Worm (Caenorhabditis elegans) whole organism, late embryonic: ENCODE data around the gene tbx-37.

Experiments used
- C08G9.2 ChIP-seq: sonication (generic microtip); optimal IDR thresholded peaks from 2 replicates; lab custom pipeline; 2016; ENCODE audit warnings: mild to moderate bottlenecking, missing genetic modification characterization, moderate library complexity, missing compliant biosample characterization
- K02D7.2 ChIP-seq: sonication (generic microtip); optimal IDR thresholded peaks from 2 replicates; lab custom pipeline; 2017; ENCODE audit warnings: mild to moderate bottlenecking, missing genetic modification characterization, missing compliant biosample characterization
- ahr-1 ChIP-seq: sonication (generic microtip); optimal IDR thresholded peaks from 2 replicates; lab custom pipeline; 2016; ENCODE audit warnings: missing genetic modification characterization, missing compliant biosample characterization
- ceh-18 ChIP-seq: sonication (generic microtip); optimal IDR thresholded peaks from 2 replicates; lab custom pipeline; 2016; ENCODE audit warnings: missing genetic modification characterization, missing compliant biosample characterization
- ceh-19 ChIP-seq: fragments of 200-800 bp; sonication (Bioruptor generic); optimal IDR thresholded peaks from 2 replicates; lab custom pipeline; 2018; ENCODE audit warnings: mild to moderate bottlenecking, missing genetic modification characterization, missing compliant biosample characterization
- ceh-30 ChIP-seq: fragments of 150-350 bp; optimal IDR thresholded peaks from 2 replicates; lab custom pipeline; 2014; ENCODE audit warnings: missing biosample characterization, missing genetic modification characterization
- ceh-34 ChIP-seq: sonication (generic microtip); optimal IDR thresholded peaks from 2 replicates; lab custom pipeline; 2016; ENCODE audit warnings: mild to moderate bottlenecking, missing genetic modification characterization, missing compliant biosample characterization
- ceh-9 ChIP-seq: sonication (generic microtip); optimal IDR thresholded peaks from 2 replicates; lab custom pipeline; 2016; ENCODE audit warnings: mild to moderate bottlenecking, missing genetic modification characterization, inconsistent platforms, missing compliant biosample characterization
- fax-1 ChIP-seq: sonication (generic microtip); optimal IDR thresholded peaks from 2 replicates; lab custom pipeline; 2016; ENCODE audit warnings: missing genotype, missing genetic modification characterization, missing compliant biosample characterization
- npax-4 ChIP-seq: sonication (generic microtip); optimal IDR thresholded peaks from 2 replicates; lab custom pipeline; 2016; ENCODE audit warnings: missing genetic modification characterization, missing compliant biosample characterization

Gene tbx-37

ce11 chrIII:11185483-11186115 is 41.3 kb downstream of the tbx-37 start:
- peak; percentile 20 for TF ChIP-seq ceh-34 (tag; lab: Kevin White, UChicago)
- TF ChIP-seq ceh-19 (GFP tag; lab: Kevin White, UChicago), result no peak

- no peak for TF ChIP-seq K02D7.2 (tag; lab: Kevin White, UChicago)
- no peak for TF ChIP-seq C08G9.2 (tag; lab: Kevin White, UChicago)
- TF ChIP-seq ceh-9 (tag; lab: Kevin White, UChicago), result no peak
- no peak for TF ChIP-seq fax-1
- TF ChIP-seq ahr-1, result no peak
- no peak for TF ChIP-seq npax-4 (tag; lab: Kevin White, UChicago)
- TF ChIP-seq ceh-18 (tag; lab: Kevin White, UChicago), result no peak
- no peak for TF ChIP-seq ceh-30 (tag; lab: Kevin White, UChicago)
These were observed 51.2 kb downstream of the tbx-37 start for ce11 chrIII:11175642-11176217.
